Worm (Caenorhabditis elegans): ENCODE results near the gene F55C12.19.
A peak's percentile ranks its signal among the peaks of the same experiment; 100 is the strongest.

F55C12.19 gene

ce11 chrII:5829940-5830424 lies 36.0 kb upstream of the F55C12.19 start, which contains the start of gene col-74:
Gene col-74 (plus strand): TSS chrII:5830374.
- TF ChIP-seq daf-16 (GFP tag; optimal IDR thresholded peaks at IDR 0.05): no peak
- TF ChIP-seq daf-16 (tag; optimal IDR thresholded peaks at IDR 0.05): peak; percentile 60
- TF ChIP-seq dmd-6 (GFP tag; IDR thresholded peaks at IDR 0.05): peak; percentile 75
- TF ChIP-seq dve-1 (tag; optimal IDR thresholded peaks at IDR 0.05; ENCODE audit: insufficient read depth): peak; percentile 56
- peak; percentile 42 for TF ChIP-seq hlh-11 (tag; optimal IDR thresholded peaks at IDR 0.05)
- TF ChIP-seq lin-38 (GFP tag; IDR thresholded peaks at IDR 0.05): no peak
- no peak for TF ChIP-seq nhr-28 (tag; optimal IDR thresholded peaks at IDR 0.05)
- TF ChIP-seq unc-62 (GFP tag; optimal IDR thresholded peaks at IDR 0.05 in 1 of 2): peak in 1 of 2 experiments; percentile 2
- no peak for TF ChIP-seq unc-62 (tag; optimal IDR thresholded peaks at IDR 0.05)

- no peak for TF ChIP-seq Y5F2A.4 (GFP tag; optimal IDR thresholded peaks at IDR 0.05)
- TF ChIP-seq set-16 (GFP tag; IDR thresholded peaks at IDR 0.05): peak; percentile 79
These were observed 34.6 kb upstream of the F55C12.19 start for ce11 chrII:5831373-5831772.

- no peak for TF ChIP-seq ceh-62 (tag; optimal IDR thresholded peaks at IDR 0.05)
- no peak for TF ChIP-seq ceh-28 (tag; optimal IDR thresholded peaks at IDR 0.05)
- TF ChIP-seq hif-1 (tag; optimal IDR thresholded peaks at IDR 0.05): no peak
- TF ChIP-seq duxl-1 (tag; optimal IDR thresholded peaks at IDR 0.05; ENCODE audit: poor library complexity): no peak
- no peak for TF ChIP-seq nhr-11 (tag; optimal IDR thresholded peaks at IDR 0.05)
- no peak for TF ChIP-seq zag-1 (tag; optimal IDR thresholded peaks at IDR 0.05)
- TF ChIP-seq ZK337.2 (GFP tag; IDR thresholded peaks at IDR 0.05): no peak
- no peak for TF ChIP-seq skn-1 (tag; optimal IDR thresholded peaks at IDR 0.05)
- no peak for TF ChIP-seq zip-11 (GFP tag; IDR thresholded peaks at IDR 0.05)
These were observed 32.8 kb upstream of the F55C12.19 start, which contains the start of gene gtap-1 for ce11 chrII:5833136-5833535. Gene gtap-1 (minus strand): TSS chrII:5833236.

- TF ChIP-seq nhr-102 (tag; optimal IDR thresholded peaks at IDR 0.05) (no peak), ctbp-1 (GFP tag; IDR thresholded peaks at IDR 0.05) (no peak), lin-29 (GFP tag; IDR thresholded peaks at IDR 0.05) (no peak), tag-97 (GFP tag; IDR thresholded peaks at IDR 0.05) (no peak), hlh-30 (tag; optimal IDR thresholded peaks at IDR 0.05; ENCODE audit: insufficient read depth) (no peak), madf-9 (GFP tag; conservative IDR thresholded peaks at IDR 0.05) (no peak), aha-1 (tag) (peak; percentile 93)
These were observed 30.8 kb upstream of the F55C12.19 start for ce11 chrII:5835146-5835545.

ce11 chrII:5836153-5836719 lies 29.7 kb upstream of the F55C12.19 start, which contains the start of gene fzo-1:
Gene fzo-1 (minus strand): TSS chrII:5836203.
- peak; percentile 62 for TF ChIP-seq mes-2 (tag; optimal IDR thresholded peaks at IDR 0.05; ENCODE audit: poor library complexity, severe bottlenecking)
- peak; percentile 19 for TF ChIP-seq mep-1 (tag; optimal IDR thresholded peaks at IDR 0.05)
- TF ChIP-seq pha-4 (GFP tag; IDR thresholded peaks at IDR 0.05): peak; percentile 25; the same call in 1 of the 2 replicates
- TF ChIP-seq pha-4 (tag; optimal IDR thresholded peaks at IDR 0.05): no peak
- peak; percentile 64 for TF ChIP-seq T20F7.1 (GFP tag; optimal IDR thresholded peaks at IDR 0.05)
- peak; percentile 36 for TF ChIP-seq hlh-30 (tag; optimal IDR thresholded peaks at IDR 0.05; ENCODE audit: insufficient read depth)
- TF ChIP-seq T26A8.4 (GFP tag; IDR thresholded peaks at IDR 0.05): no peak
- TF ChIP-seq nhr-10 (tag; optimal IDR thresholded peaks at IDR 0.05): no peak
- TF ChIP-seq dpl-1 (GFP tag; optimal IDR thresholded peaks at IDR 0.05): peak; percentile 16
- TF ChIP-seq hif-1 (tag; optimal IDR thresholded peaks at IDR 0.05): peak in 1 of 2 experiments; percentile 77
- TF ChIP-seq lsy-2 (tag; optimal IDR thresholded peaks at IDR 0.05): peak in 1 of 2 experiments; percentile 48
- TF ChIP-seq dve-1 (tag; optimal IDR thresholded peaks at IDR 0.05; ENCODE audit: insufficient read depth): peak; percentile 8
- TF ChIP-seq mxl-3 (GFP tag; optimal IDR thresholded peaks at IDR 0.05): no peak
- peak; percentile 22 for TF ChIP-seq aha-1 (tag)
- no peak for TF ChIP-seq ztf-7 (tag; optimal IDR thresholded peaks at IDR 0.05)
- peak; percentile 41 for TF ChIP-seq unc-130 (GFP tag; optimal IDR thresholded peaks at IDR 0.05)
- TF ChIP-seq attf-4 (tag; optimal IDR thresholded peaks at IDR 0.05): no peak
- peak; percentile 57 for TF ChIP-seq nhr-6 (tag; optimal IDR thresholded peaks at IDR 0.05)

Data from whole organism, L4 larva.